Fruit fly (Drosophila melanogaster) ovary, adult (tissue): Measurements from ENCODE around the gene msd5.

Experiments used
- CG17801 ChIP-seq: fragments of 200-800 bp; optimal IDR thresholded peaks from 2 replicates; lab custom pipeline; 2019; ENCODE audit warnings: missing biosample characterization, mild to moderate bottlenecking, missing genetic modification characterization, moderate library complexity; ENCODE audit not compliant: partially characterized antibody

The msd5 gene

dm6 chr3L:1330420-1330819 is 2.5 kb downstream of the msd5 start:
- TF ChIP-seq CG17801 (GFP tag; lab: Kevin White, UChicago) = no peak

dm6 chr3L:1329724-1330123 is 3.2 kb downstream of the msd5 start, which contains the start of gene ND-ACP:
Gene ND-ACP, plus strand, starts transcription at chr3L:1329949.
- no peak for TF ChIP-seq CG17801 (GFP tag; lab: Kevin White, UChicago)

- no peak for TF ChIP-seq CG17801 (GFP tag; lab: Kevin White, UChicago)
Measured at dm6 chr3L:1325626-1325937, 7.4 kb downstream of the msd5 start.

- TF ChIP-seq CG17801 (GFP tag; lab: Kevin White, UChicago) = no peak
Measured at dm6 chr3L:1324818-1325625, 7.9 kb downstream of the msd5 start.

dm6 chr3L:1323136-1323535 is 9.8 kb downstream of the msd5 start:
- no peak for TF ChIP-seq CG17801 (GFP tag; lab: Kevin White, UChicago)

- no peak for TF ChIP-seq CG17801 (GFP tag; lab: Kevin White, UChicago)
Measured at dm6 chr3L:1322706-1323105, 10.2 kb downstream of the msd5 start, which contains the start of gene CG9184. Gene CG9184, minus strand, starts transcription at chr3L:1322806.

dm6 chr3L:1322159-1322558 is 10.8 kb downstream of the msd5 start:
- TF ChIP-seq CG17801 (GFP tag; lab: Kevin White, UChicago) = no peak

dm6 chr3L:1320931-1321556 is 11.9 kb downstream of the msd5 start:
- no peak for TF ChIP-seq CG17801 (GFP tag; lab: Kevin White, UChicago)

- peak; percentile 62 for TF ChIP-seq CG17801 (GFP tag; lab: Kevin White, UChicago)
Measured at dm6 chr3L:1320230-1320930, 12.6 kb downstream of the msd5 start.

dm6 chr3L:1319097-1319725 is 13.7 kb downstream of the msd5 start:
- no peak for TF ChIP-seq CG17801 (GFP tag; lab: Kevin White, UChicago)

- peak; percentile 13 for TF ChIP-seq CG17801 (GFP tag; lab: Kevin White, UChicago)
Measured at dm6 chr3L:1318241-1318640, 14.7 kb downstream of the msd5 start, which contains the start of gene Myo61F. Gene Myo61F, plus strand, starts transcription at chr3L:1318480.

dm6 chr3L:1313039-1313766 is 19.7 kb downstream of the msd5 start, which contains the start of the genes sturkopf and Herc4:
Gene sturkopf, minus strand, starts transcription at chr3L:1313377.
Gene Herc4, plus strand, starts transcription at chr3L:1313696.
- TF ChIP-seq CG17801 (GFP tag; lab: Kevin White, UChicago) = peak; percentile 9

dm6 chr3L:1307005-1307632 is 25.8 kb downstream of the msd5 start, which contains the start of the genes Ctr9 and Nt5a:
Gene Ctr9, plus strand, starts transcription at chr3L:1307224.
Gene Nt5a, minus strand, starts transcription at chr3L:1307418.
- TF ChIP-seq CG17801 (GFP tag; lab: Kevin White, UChicago) = peak; percentile 14

- TF ChIP-seq CG17801 (GFP tag; lab: Kevin White, UChicago) = no peak
Measured at dm6 chr3L:1305317-1305716, 27.6 kb downstream of the msd5 start.
